Fruit fly (Drosophila melanogaster) whole organism, pupa: ENCODE data around the gene CG9213.

ENCODE experiments used
- CG10348 ChIP-seq: fragments of 200-800 bp; sonication (Bioruptor generic); IDR thresholded peaks from 2 replicates; pipeline ENCODE4 v1.3.6; 2022; ENCODE audit warnings: missing biosample characterization, missing genetic modification characterization
- CG14655 ChIP-seq: fragments of 200-800 bp; sonication (Bioruptor generic); optimal IDR thresholded peaks from 3 replicates; lab custom pipeline; 2017; ENCODE audit warnings: mild to moderate bottlenecking, missing biosample characterization, missing genetic modification reagents, missing genetic modification characterization
- CG15710 ChIP-seq: fragments of 200-800 bp; sonication (Bioruptor generic); optimal IDR thresholded peaks from 2 replicates; lab custom pipeline; 2018; ENCODE audit warnings: missing biosample characterization, mild to moderate bottlenecking, missing genetic modification characterization, moderate library complexity
- CG8159 ChIP-seq: fragments of 200-800 bp; sonication (Bioruptor generic); optimal IDR thresholded peaks from 3 replicates; lab custom pipeline; 2018; ENCODE audit warnings: missing biosample characterization, mild to moderate bottlenecking, missing genetic modification characterization, moderate library complexity
- CG8301 ChIP-seq: fragments of 200-800 bp; sonication (Bioruptor generic); optimal IDR thresholded peaks from 2 replicates; lab custom pipeline; 2018; ENCODE audit warnings: missing biosample characterization, mild to moderate bottlenecking, missing genetic modification characterization
- CG9948 ChIP-seq: fragments of 200-800 bp; sonication (Bioruptor generic); optimal IDR thresholded peaks from 2 replicates; lab custom pipeline; 2018; ENCODE audit warnings: missing biosample characterization, mild to moderate bottlenecking, missing genetic modification characterization, moderate library complexity
- Ets98B ChIP-seq: fragments of 200-800 bp; sonication (Bioruptor generic); IDR thresholded peaks from 2 replicates; pipeline ENCODE4 v1.3.6; 2022; ENCODE audit warnings: missing biosample characterization, missing genetic modification characterization
- Pif1B ChIP-seq: fragments of 200-800 bp; sonication (Bioruptor generic); optimal IDR thresholded peaks from 3 replicates; lab custom pipeline; 2016; ENCODE audit warnings: missing biosample characterization, missing genetic modification characterization
- Snoo ChIP-seq: fragments of 200-800 bp; sonication (Bioruptor generic); optimal IDR thresholded peaks from 3 replicates; lab custom pipeline; 2017; ENCODE audit warnings: missing biosample characterization, mild to moderate bottlenecking, missing genetic modification characterization, inconsistent platforms
- fd96Ca ChIP-seq: fragments of 200-800 bp; sonication (Bioruptor generic); IDR thresholded peaks from 3 replicates; pipeline ENCODE4 v1.3.6; 2022; ENCODE audit warnings: missing biosample characterization, missing genetic modification characterization

DNA sequence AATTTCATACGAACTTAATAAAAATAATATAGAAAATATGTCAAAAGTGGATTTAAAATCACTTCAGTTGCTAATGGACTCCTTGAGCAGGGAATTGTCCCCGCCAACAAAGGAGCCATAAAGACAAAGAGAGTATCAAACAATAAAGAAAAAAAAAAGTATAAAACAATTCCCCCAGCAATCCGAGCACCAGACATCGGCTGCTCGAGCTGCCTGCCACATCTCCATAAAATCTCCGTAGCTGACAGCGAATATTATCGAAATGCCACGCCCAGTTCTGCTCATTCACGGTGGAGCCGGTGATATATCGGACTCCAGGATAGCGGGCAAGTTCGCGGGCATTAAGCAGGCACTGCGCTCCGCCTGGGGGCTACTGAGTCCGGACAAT lies 5.4 kb downstream of the CG9213 start, which contains the start of gene CG7860:
- TF ChIP-seq CG8159 (tag; lab: Kevin White, UChicago) (no peak), CG14655 (GFP tag; lab: Kevin White, UChicago) (no peak), fd96Ca (GFP tag; lab: Robert Waterston, UW) (no peak), CG8301 (tag; lab: Kevin White, UChicago) (no peak), CG10348 (GFP tag; lab: Robert Waterston, UW) (no peak), Pif1B (GFP tag; lab: Kevin White, UChicago) (peak; percentile 10), Ets98B (GFP tag; lab: Robert Waterston, UW) (no peak), Snoo (tag; lab: Kevin White, UChicago) (peak; percentile 39), CG9948 (no peak), CG15710 (peak; percentile 9)
